Worm (Caenorhabditis elegans): ENCODE results near the gene snt-2.

- TF ChIP-seq nhr-232 (tag; optimal IDR thresholded peaks at IDR 0.05) (no peak), ceh-6 (GFP tag; optimal IDR thresholded peaks at IDR 0.05) (no peak), che-1 (tag; optimal IDR thresholded peaks at IDR 0.05) (no peak), pha-2 (tag; optimal IDR thresholded peaks at IDR 0.05) (no peak), ama-1 (optimal IDR thresholded peaks at IDR 0.05) (no peak), hlh-6 (tag; optimal IDR thresholded peaks at IDR 0.05) (no peak)
These were observed 18.0 kb upstream of the snt-2 start, which contains the start of gene daf-7 for ce11 chrIII:811544-811943.
